Worm (Caenorhabditis elegans) whole organism, early embryonic: ENCODE results near the gene Y75B8A.7.

Source experiments
- B0310.2 ChIP-seq: sonication (generic microtip); optimal IDR thresholded peaks from 2 replicates; lab custom pipeline; 2016; ENCODE audit warnings: mild to moderate bottlenecking, missing genetic modification characterization, missing compliant biosample characterization
- F13C5.2 ChIP-seq: sonication (generic microtip); optimal IDR thresholded peaks from 2 replicates; lab custom pipeline; 2017; ENCODE audit warnings: mild to moderate bottlenecking, missing genetic modification characterization, inconsistent platforms, missing compliant biosample characterization
- ama-1 ChIP-seq: fragments of 150-350 bp; optimal IDR thresholded peaks from 2 replicates; lab custom pipeline; 2014
- ceh-36 ChIP-seq: sonication (generic microtip); optimal IDR thresholded peaks from 2 replicates; lab custom pipeline; 2016; ENCODE audit warnings: missing genetic modification characterization, inconsistent platforms, missing compliant biosample characterization
- hmg-4 ChIP-seq: fragments of 200-800 bp; sonication (Bioruptor generic); optimal IDR thresholded peaks from 2 replicates; lab custom pipeline; 2018; ENCODE audit warnings: mild to moderate bottlenecking, missing genetic modification characterization, missing compliant biosample characterization
- tbx-11 ChIP-seq: fragments of 200-800 bp; sonication (Bioruptor generic); IDR thresholded peaks from 2 replicates; pipeline ENCODE4 v1.3.6; 2022; ENCODE audit warnings: missing genetic modification characterization, missing compliant biosample characterization
- tbx-37 ChIP-seq: fragments of 200-800 bp; sonication (Bioruptor generic); conservative IDR thresholded peaks from 2 replicates; pipeline ENCODE4 v1.3.6; 2022; ENCODE audit warnings: missing genetic modification reagents, missing genetic modification characterization, missing compliant biosample characterization
- tra-4 ChIP-seq: sonication (generic microtip); optimal IDR thresholded peaks from 2 replicates; lab custom pipeline; 2017; ENCODE audit warnings: missing genetic modification characterization, missing compliant biosample characterization

DNA sequence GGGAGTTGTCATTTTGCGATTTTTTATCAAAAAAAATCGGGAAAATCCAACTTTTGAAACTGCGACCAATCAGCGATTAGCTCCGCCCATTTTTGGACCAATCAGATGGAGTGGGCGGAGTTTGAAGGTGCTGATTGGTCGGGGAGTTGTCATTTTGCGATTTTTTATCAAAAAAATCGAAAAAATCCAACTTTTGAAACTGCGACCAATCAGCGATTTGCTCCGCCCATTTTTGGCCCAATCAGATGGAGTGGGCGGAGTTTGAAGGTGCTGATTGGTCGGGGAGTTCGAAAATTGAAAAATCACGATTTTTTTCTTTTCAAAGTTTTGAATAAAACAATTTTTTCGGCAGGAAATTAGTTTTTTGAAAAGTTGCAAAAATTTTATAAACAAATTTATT is 4.9 kb downstream of the Y75B8A.7 start:
- TF ChIP-seq ama-1 (no peak), tbx-37 (GFP tag; lab: Robert Waterston, UW) (no peak), hmg-4 (no peak), tra-4 (tag; lab: Kevin White, UChicago) (no peak), tbx-11 (no peak), B0310.2 (tag; lab: Kevin White, UChicago) (no peak), ceh-36 (tag; lab: Kevin White, UChicago) (no peak), F13C5.2 (tag; lab: Kevin White, UChicago) (no peak)
